Worm (Caenorhabditis elegans) whole organism, midembryonic: ENCODE data around the gene fbxa-89.

Source experiments
- T22C8.4 ChIP-seq: fragments of 200-800 bp; sonication (Bioruptor generic); IDR thresholded peaks from 2 replicates; pipeline ENCODE4 v1.3.6; 2022; ENCODE audit warnings: missing genetic modification characterization, missing compliant biosample characterization
- cog-1 ChIP-seq: sonication (generic microtip); optimal IDR thresholded peaks from 2 replicates; lab custom pipeline; 2016; ENCODE audit warnings: missing genetic modification characterization, missing compliant biosample characterization
- flt-1 ChIP-seq: fragments of 200-800 bp; sonication (Bioruptor generic); IDR thresholded peaks from 2 replicates; pipeline ENCODE4 v1.3.6; 2022; ENCODE audit warnings: missing genetic modification characterization, missing compliant biosample characterization
- klf-2 ChIP-seq: fragments of 200-800 bp; sonication (Bioruptor generic); conservative IDR thresholded peaks from 2 replicates; pipeline ENCODE4 v1.3.6; 2022; ENCODE audit warnings: missing genetic modification reagents, missing genetic modification characterization, missing compliant biosample characterization
- med-1 ChIP-seq: sonication (generic microtip); optimal IDR thresholded peaks from 2 replicates; lab custom pipeline; 2017; ENCODE audit warnings: missing genetic modification characterization, mild to moderate bottlenecking, missing compliant biosample characterization, antibody characterized with exemption, missing genetic modification reagents; ENCODE audit not compliant: insufficient read depth
- ref-1 ChIP-seq: fragments of 200-800 bp; sonication (Bioruptor generic); conservative IDR thresholded peaks from 2 replicates; pipeline ENCODE4 v1.3.6; 2022; ENCODE audit warnings: missing genetic modification reagents, missing genetic modification characterization, missing compliant biosample characterization
- tab-1 ChIP-seq: fragments of 200-800 bp; sonication (Bioruptor generic); IDR thresholded peaks from 2 replicates; pipeline ENCODE4 v1.3.6; 2022; ENCODE audit warnings: missing genetic modification characterization, missing compliant biosample characterization
- ztf-23 ChIP-seq: fragments of 200-800 bp; sonication (Bioruptor generic); IDR thresholded peaks from 2 replicates; pipeline ENCODE4 v1.3.6; 2022; ENCODE audit warnings: missing genetic modification reagents, missing genetic modification characterization, missing compliant biosample characterization
- ztf-29 ChIP-seq: fragments of 200-800 bp; sonication (Bioruptor generic); IDR thresholded peaks from 2 replicates; pipeline ENCODE4 v1.3.6; 2022; ENCODE audit warnings: missing genetic modification reagents, missing genetic modification characterization, missing compliant biosample characterization

The fbxa-89 gene

ce11 chrIII:12278766-12279165, 42.8 kb downstream of the fbxa-89 start:
- no peak for TF ChIP-seq tab-1 (GFP tag; lab: Robert Waterston, UW)
- TF ChIP-seq ztf-23 (GFP tag; lab: Robert Waterston, UW) = no peak
- no peak for TF ChIP-seq klf-2 (GFP tag; lab: Robert Waterston, UW)
- no peak for TF ChIP-seq flt-1
- no peak for TF ChIP-seq ref-1 (GFP tag; lab: Robert Waterston, UW)
- TF ChIP-seq cog-1 = no peak
- no peak for TF ChIP-seq T22C8.4 (GFP tag; lab: Robert Waterston, UW)
- TF ChIP-seq med-1 (GFP tag; lab: Kevin White, UChicago) = no peak
- no peak for TF ChIP-seq ztf-29 (GFP tag; lab: Robert Waterston, UW)

- TF ChIP-seq ztf-23 (GFP tag; lab: Robert Waterston, UW) = no peak
- no peak for TF ChIP-seq tab-1 (GFP tag; lab: Robert Waterston, UW)
- TF ChIP-seq ref-1 (GFP tag; lab: Robert Waterston, UW) = no peak
- TF ChIP-seq ztf-29 (GFP tag; lab: Robert Waterston, UW) = no peak
- no peak for TF ChIP-seq flt-1
- no peak for TF ChIP-seq cog-1
- TF ChIP-seq klf-2 (GFP tag; lab: Robert Waterston, UW) = no peak
- TF ChIP-seq med-1 (GFP tag; lab: Kevin White, UChicago) = no peak
- TF ChIP-seq T22C8.4 (GFP tag; lab: Robert Waterston, UW) = no peak
These were observed 48.2 kb downstream of the fbxa-89 start for ce11 chrIII:12284157-12284556.
